Worm (Caenorhabditis elegans): ENCODE data around the gene irg-6.

ce11 chrIV:12920553-12920952 is 5.8 kb upstream of the irg-6 start:
- no peak for TF ChIP-seq madf-6 (GFP tag; IDR thresholded peaks at IDR 0.05)
- no peak for TF ChIP-seq ZK185.1 (tag; optimal IDR thresholded peaks at IDR 0.05; ENCODE audit: poor library complexity, severe bottlenecking)
- TF ChIP-seq D2030.7 (GFP tag; IDR thresholded peaks at IDR 0.05), result no peak
- no peak for TF ChIP-seq F37B4.10 (GFP tag; IDR thresholded peaks at IDR 0.05)
- TF ChIP-seq tbp1 (GFP tag; optimal IDR thresholded peaks at IDR 0.05), result no peak
- no peak for TF ChIP-seq mxl-1 (tag; optimal IDR thresholded peaks at IDR 0.05)
- TF ChIP-seq pha-4 (tag; optimal IDR thresholded peaks at IDR 0.05), result no peak
- no peak for TF ChIP-seq F49E8.2 (tag; optimal IDR thresholded peaks at IDR 0.05; ENCODE audit: insufficient read depth)
- TF ChIP-seq mes-4 (tag; optimal IDR thresholded peaks at IDR 0.05), result no peak
- TF ChIP-seq madf-3 (GFP tag; IDR thresholded peaks at IDR 0.05), result no peak

Measured in whole organism, young adult.